Worm (Caenorhabditis elegans): Measurements from ENCODE around the gene pqn-83.

DNA sequence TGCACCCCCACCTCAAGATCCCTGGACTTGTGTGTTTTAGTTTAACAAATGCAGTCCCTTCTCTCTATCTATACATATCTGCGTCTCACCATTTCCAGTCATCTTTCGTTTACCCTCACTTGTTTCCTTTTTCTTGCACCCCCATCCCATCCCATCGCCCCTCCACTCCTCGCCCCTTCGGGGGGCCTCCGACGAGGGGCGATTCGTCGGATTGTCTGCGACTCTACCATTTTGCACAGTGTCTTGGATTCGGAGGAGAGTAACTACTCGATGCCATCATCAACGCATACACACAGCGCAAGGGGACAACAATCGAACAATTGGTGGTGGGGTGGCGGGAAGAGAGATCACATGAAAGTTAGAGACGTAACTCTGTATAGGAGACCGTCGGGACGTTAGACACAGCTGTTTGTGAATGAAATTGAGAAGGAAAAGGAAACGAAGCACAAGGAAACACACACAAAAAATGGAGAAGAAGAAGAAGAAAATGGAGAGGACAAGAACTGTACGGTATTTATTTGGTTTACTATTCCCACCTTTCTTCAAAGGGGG is 36.8 kb downstream of the pqn-83 start:
- TF ChIP-seq mdl-1 (tag; optimal IDR thresholded peaks at IDR 0.05): peak; percentile 85 to 96
- TF ChIP-seq nhr-77 (tag; optimal IDR thresholded peaks at IDR 0.05): peak; percentile 78
- peak; percentile 97 for TF ChIP-seq hlh-30 (tag; optimal IDR thresholded peaks at IDR 0.05; ENCODE audit: insufficient read depth)

Data from whole organism, L4 larva.